Worm (Caenorhabditis elegans): ENCODE measurements around the gene T05C12.9.

DNA sequence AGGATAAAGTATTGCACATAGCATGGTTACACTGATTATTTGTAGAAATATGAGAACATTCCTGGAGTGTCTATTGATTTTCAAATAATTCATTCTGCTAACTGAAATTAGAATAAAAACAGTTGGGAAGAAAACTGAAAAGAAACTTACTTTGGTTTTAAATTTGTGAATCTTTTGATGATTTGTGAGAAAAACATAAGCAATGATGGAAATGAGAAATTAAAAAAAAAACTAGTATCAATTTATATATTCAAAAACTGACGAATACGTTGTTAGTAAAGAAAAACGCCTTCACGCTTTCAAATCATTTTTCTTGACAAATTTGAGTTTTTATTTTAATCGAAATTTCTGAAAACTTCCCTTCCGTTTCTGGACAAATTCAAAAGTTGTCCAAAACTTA, at the start of gene T05C12.9:
- no peak for TF ChIP-seq pqm-1 (tag; optimal IDR thresholded peaks at IDR 0.05)
- TF ChIP-seq dpl-1 (GFP tag; optimal IDR thresholded peaks at IDR 0.05), result no peak
- no peak for TF ChIP-seq rbr-2 (tag; optimal IDR thresholded peaks at IDR 0.05)
- TF ChIP-seq lin-39 (tag; optimal IDR thresholded peaks at IDR 0.05), result no peak
- no peak for TF ChIP-seq mdl-1 (tag; optimal IDR thresholded peaks at IDR 0.05)
- TF ChIP-seq lir-3 (tag; optimal IDR thresholded peaks at IDR 0.05), result no peak
